Worm (Caenorhabditis elegans) whole organism, L3 larva: ENCODE results near the gene dnj-14.

ENCODE experiments used
- R02D3.7 ChIP-seq: fragments of 150-350 bp; optimal IDR thresholded peaks from 2 replicates; lab custom pipeline; 2014; ENCODE audit warnings: missing biosample characterization, missing genetic modification characterization
- ZK546.5 ChIP-seq: sonication (generic microtip); optimal IDR thresholded peaks from 2 replicates; lab custom pipeline; 2017; ENCODE audit warnings: missing biosample characterization, missing genetic modification characterization
- aly-2 ChIP-seq: fragments of 150-350 bp; optimal IDR thresholded peaks from 2 replicates; lab custom pipeline; 2014; ENCODE audit warnings: missing biosample characterization, missing genetic modification characterization
- ama-1 ChIP-seq: fragments of 150-350 bp; optimal IDR thresholded peaks from 2 replicates; lab custom pipeline; 2018
- ceh-16 ChIP-seq: sonication (generic microtip); optimal IDR thresholded peaks from 2 replicates; lab custom pipeline; 2017; ENCODE audit warnings: missing biosample characterization, missing genetic modification characterization
- ceh-28 ChIP-seq: fragments of 150-350 bp; optimal IDR thresholded peaks from 2 replicates; lab custom pipeline; 2014; ENCODE audit warnings: missing biosample characterization, missing genetic modification reagents, missing genetic modification characterization
- ceh-82 ChIP-seq: fragments of 150-350 bp; optimal IDR thresholded peaks from 2 replicates; lab custom pipeline; 2014; ENCODE audit warnings: missing biosample characterization, missing genetic modification characterization
- elt-1 ChIP-seq: fragments of 150-350 bp; optimal IDR thresholded peaks from 2 replicates; lab custom pipeline; 2014; ENCODE audit warnings: missing biosample characterization, missing genetic modification characterization
- elt-2 ChIP-seq: sonication (generic microtip); optimal IDR thresholded peaks from 2 replicates; lab custom pipeline; 2016; ENCODE audit warnings: missing genetic modification reagents, mild to moderate bottlenecking, missing genetic modification characterization, missing compliant biosample characterization
- elt-3 ChIP-seq, 3 experiments: fragments of 150-350 bp in 1 of 3; sonication (generic microtip) in 2 of 3; optimal IDR thresholded peaks; 2 replicates in 2 of 3; 4 replicates in 1 of 3; lab custom pipeline; 2014 to 2017; ENCODE audit warnings: missing biosample characterization in 3 of 3, missing genetic modification characterization in 3 of 3
- fos-1 ChIP-seq: fragments of 150-350 bp; optimal IDR thresholded peaks from 2 replicates; lab custom pipeline; 2014; ENCODE audit warnings: missing biosample characterization, missing genetic modification characterization
- hmg-11 ChIP-seq: sonication (generic microtip); optimal IDR thresholded peaks from 2 replicates; lab custom pipeline; 2016; ENCODE audit warnings: missing genetic modification characterization, missing compliant biosample characterization
- lin-15B ChIP-seq: fragments of 150-350 bp; optimal IDR thresholded peaks from 2 replicates; lab custom pipeline; 2014; ENCODE audit warnings: missing biosample characterization, missing genetic modification characterization
- lin-39 ChIP-seq: fragments of 150-350 bp; optimal IDR thresholded peaks from 2 replicates; lab custom pipeline; 2018; ENCODE audit warnings: missing biosample characterization, missing genetic modification reagents, missing genetic modification characterization
- lsy-12 ChIP-seq: sonication (generic microtip); optimal IDR thresholded peaks from 2 replicates; lab custom pipeline; 2016; ENCODE audit warnings: mild to moderate bottlenecking, missing genetic modification characterization, missing compliant biosample characterization
- mdl-1 ChIP-seq: fragments of 150-350 bp; optimal IDR thresholded peaks from 2 replicates; lab custom pipeline; 2014; ENCODE audit warnings: missing biosample characterization, missing genetic modification characterization
- mml-1 ChIP-seq: fragments of 150-350 bp; sonication (generic microtip); optimal IDR thresholded peaks from 3 replicates; lab custom pipeline; 2014; ENCODE audit warnings: missing biosample characterization, missing genetic modification characterization
- nfya-1 ChIP-seq: sonication (generic microtip); optimal IDR thresholded peaks from 2 replicates; lab custom pipeline; 2017; ENCODE audit warnings: missing genetic modification characterization, mild to moderate bottlenecking, missing compliant biosample characterization, antibody characterized with exemption, moderate library complexity; ENCODE audit not compliant: insufficient read depth
- nhr-11 ChIP-seq: fragments of 150-350 bp; optimal IDR thresholded peaks from 2 replicates; lab custom pipeline; 2014; ENCODE audit warnings: missing biosample characterization, missing genetic modification characterization
- nhr-12 ChIP-seq: fragments of 150-350 bp; optimal IDR thresholded peaks from 2 replicates; lab custom pipeline; 2014; ENCODE audit warnings: missing biosample characterization, missing genetic modification characterization
- nhr-23 ChIP-seq: fragments of 150-350 bp; optimal IDR thresholded peaks from 2 replicates; lab custom pipeline; 2014; ENCODE audit warnings: missing biosample characterization, missing genetic modification reagents, missing genetic modification characterization
- nhr-25 ChIP-seq: sonication (generic microtip); optimal IDR thresholded peaks from 2 replicates; lab custom pipeline; 2017; ENCODE audit warnings: missing biosample characterization, missing genetic modification characterization
- nhr-43 ChIP-seq: sonication (generic microtip); optimal IDR thresholded peaks from 2 replicates; lab custom pipeline; 2016; ENCODE audit warnings: mild to moderate bottlenecking, missing genetic modification characterization, missing compliant biosample characterization; ENCODE audit not compliant: poor library complexity, severe bottlenecking
- nhr-67 ChIP-seq: fragments of 150-350 bp; optimal IDR thresholded peaks from 2 replicates; lab custom pipeline; 2014; ENCODE audit warnings: missing biosample characterization, missing genetic modification characterization
- nhr-76 ChIP-seq: fragments of 150-350 bp; sonication (generic microtip); optimal IDR thresholded peaks from 5 replicates; lab custom pipeline; 2014; ENCODE audit warnings: missing biosample characterization, missing genetic modification characterization
- pha-4 ChIP-seq: fragments of 150-350 bp; optimal IDR thresholded peaks from 2 replicates; lab custom pipeline; 2014; ENCODE audit warnings: missing biosample characterization, missing genetic modification reagents, missing genetic modification characterization
- pqm-1 ChIP-seq: fragments of 150-350 bp; optimal IDR thresholded peaks from 2 replicates; lab custom pipeline; 2017; ENCODE audit warnings: missing biosample characterization, missing genetic modification characterization, inconsistent platforms
- sea-2 ChIP-seq: fragments of 150-350 bp; sonication (generic microtip); optimal IDR thresholded peaks from 4 replicates; lab custom pipeline; 2014; ENCODE audit warnings: missing biosample characterization, missing genetic modification reagents, missing genetic modification characterization
- skn-1 ChIP-seq: fragments of 150-350 bp; optimal IDR thresholded peaks from 2 replicates; lab custom pipeline; 2014; ENCODE audit warnings: missing biosample characterization, missing genetic modification characterization
- snpc-4 ChIP-seq: fragments of 150-350 bp; optimal IDR thresholded peaks from 2 replicates; lab custom pipeline; 2014; ENCODE audit warnings: missing biosample characterization, missing genetic modification characterization
- unc-39 ChIP-seq: sonication (generic microtip); optimal IDR thresholded peaks from 4 replicates; lab custom pipeline; 2017; ENCODE audit warnings: missing biosample characterization, missing genetic modification characterization
- zag-1 ChIP-seq: fragments of 150-350 bp; optimal IDR thresholded peaks from 2 replicates; lab custom pipeline; 2014; ENCODE audit warnings: missing biosample characterization, missing genetic modification characterization
- ztf-4 ChIP-seq: fragments of 150-350 bp; optimal IDR thresholded peaks from 2 replicates; lab custom pipeline; 2014; ENCODE audit warnings: missing biosample characterization, missing genetic modification characterization

The dnj-14 gene

ce11 chrX:4673165-4673756 lies 38.3 kb downstream of the dnj-14 start, which contains the start of gene tmem-135:
Gene tmem-135 (plus strand): TSS chrX:4673706.
- TF ChIP-seq elt-2 = peak; percentile 73
- TF ChIP-seq pqm-1 = peak; percentile 42
- no peak for TF ChIP-seq hmg-11 (tag; lab: Kevin White, UChicago)

ce11 chrX:4671837-4672236 lies 39.7 kb downstream of the dnj-14 start:
- TF ChIP-seq elt-2 (peak; percentile 48), nhr-11 (tag; lab: Kevin White, UChicago) (no peak)

- TF ChIP-seq mdl-1 (no peak), aly-2 (tag; lab: Kevin White, UChicago) (no peak), lin-39 (tag; lab: Kevin White, UChicago) (no peak), pha-4 (tag; lab: Kevin White, UChicago) (peak; percentile 7)
Measured at ce11 chrX:4667788-4668187, 43.8 kb downstream of the dnj-14 start, which contains the start of gene mfsd-12. Gene mfsd-12 (plus strand): TSS chrX:4668088.

- TF ChIP-seq ztf-4 (tag; lab: Kevin White, UChicago) (no peak), lsy-12 (tag; lab: Kevin White, UChicago) (no peak), sea-2 (GFP tag; lab: Kevin White, UChicago) (no peak), ZK546.5 (no peak), fos-1 (tag; lab: Kevin White, UChicago) (no peak), nhr-12 (tag; lab: Kevin White, UChicago) (no peak), elt-3 (tag; optimal IDR thresholded peaks at IDR 0.05; lab: Kevin White, UChicago) (no peak), aly-2 (tag; lab: Kevin White, UChicago) (no peak), ceh-82 (tag; lab: Kevin White, UChicago) (no peak), R02D3.7 (tag; lab: Kevin White, UChicago) (no peak), elt-1 (tag; lab: Kevin White, UChicago) (no peak), mml-1 (tag; lab: Kevin White, UChicago) (no peak)
Measured at ce11 chrX:4664649-4665048, 46.9 kb downstream of the dnj-14 start.

ce11 chrX:4662964-4663684 lies 48.4 kb downstream of the dnj-14 start:
- peak; percentile 5 for TF ChIP-seq elt-2
- no peak for TF ChIP-seq snpc-4 (tag; lab: Kevin White, UChicago)
- TF ChIP-seq ceh-82 (tag; lab: Kevin White, UChicago) = no peak
- no peak for TF ChIP-seq mdl-1
- no peak for TF ChIP-seq aly-2 (tag; lab: Kevin White, UChicago)
- TF ChIP-seq skn-1 (tag; lab: Kevin White, UChicago) = no peak
- no peak for TF ChIP-seq zag-1
- TF ChIP-seq nfya-1 (tag; lab: Kevin White, UChicago) = peak; percentile 33
- TF ChIP-seq lin-39 (tag; lab: Kevin White, UChicago) = no peak
- no peak for TF ChIP-seq fos-1 (tag; lab: Kevin White, UChicago)
- TF ChIP-seq pqm-1 = peak; percentile 21

ce11 chrX:4662293-4662825 lies 49.2 kb downstream of the dnj-14 start:
- TF ChIP-seq elt-3 (tag; optimal IDR thresholded peaks at IDR 0.05; lab: Kevin White, UChicago) (peak in 1 of 3 experiments; percentile 36), ceh-28 (tag; lab: Kevin White, UChicago) (peak; percentile 61), nhr-25 (tag; lab: Kevin White, UChicago) (peak; percentile 75), lin-39 (tag; lab: Kevin White, UChicago) (peak; percentile 25), lsy-12 (tag; lab: Kevin White, UChicago) (no peak), pha-4 (tag; lab: Kevin White, UChicago) (peak; percentile 85), ceh-82 (tag; lab: Kevin White, UChicago) (no peak), elt-2 (peak; percentile 88), nhr-76 (no peak), nhr-67 (tag; lab: Kevin White, UChicago) (no peak), unc-39 (tag; lab: Kevin White, UChicago) (no peak), pqm-1 (peak; percentile 81), nhr-23 (tag; lab: Kevin White, UChicago) (peak; percentile 62), skn-1 (tag; lab: Kevin White, UChicago) (peak; percentile 23), lin-15B (tag; lab: Kevin White, UChicago) (no peak), ama-1 (lab: Kevin White, UChicago) (no peak), mdl-1 (no peak), sea-2 (GFP tag; lab: Kevin White, UChicago) (no peak), nfya-1 (tag; lab: Kevin White, UChicago) (peak; percentile 34), ceh-16 (tag; lab: Kevin White, UChicago) (no peak), snpc-4 (tag; lab: Kevin White, UChicago) (peak; percentile 1), ZK546.5 (no peak), mml-1 (tag; lab: Kevin White, UChicago) (no peak), hmg-11 (tag; lab: Kevin White, UChicago) (peak; percentile 29), nhr-43 (tag; lab: Kevin White, UChicago) (peak; percentile 4)
- TF ChIP-seq, all 47 proteins: peak for 13
